Fruit fly (Drosophila melanogaster) whole organism, adult: ENCODE data around the gene CG15141.

ENCODE experiments used
- CG11617 ChIP-seq: fragments of 200-800 bp; sonication (Bioruptor generic); optimal IDR thresholded peaks from 2 replicates; lab custom pipeline; 2017; ENCODE audit warnings: mild to moderate bottlenecking, missing biosample characterization, missing genetic modification reagents, missing genetic modification characterization
- CG1620 ChIP-seq: fragments of 200-800 bp; sonication (Bioruptor generic); optimal IDR thresholded peaks from 2 replicates; lab custom pipeline; 2016; ENCODE audit warnings: missing biosample characterization, missing genetic modification characterization
- CG5204 ChIP-seq: fragments of 200-800 bp; sonication (Bioruptor generic); optimal IDR thresholded peaks from 2 replicates; lab custom pipeline; 2016; ENCODE audit warnings: missing biosample characterization, missing genetic modification characterization
- CG7101 ChIP-seq: fragments of 200-800 bp; sonication (Bioruptor generic); optimal IDR thresholded peaks from 2 replicates; lab custom pipeline; 2018; ENCODE audit warnings: missing biosample characterization, mild to moderate bottlenecking, missing genetic modification characterization, moderate library complexity
- Crg-1 ChIP-seq: fragments of 200-800 bp; sonication (Bioruptor generic); optimal IDR thresholded peaks from 2 replicates; lab custom pipeline; 2016; ENCODE audit warnings: missing biosample characterization, missing genetic modification characterization
- Hr96 ChIP-seq: fragments of 200-800 bp; sonication (Bioruptor generic); optimal IDR thresholded peaks from 2 replicates; lab custom pipeline; 2016; ENCODE audit warnings: missing biosample characterization, missing genetic modification characterization
- Mnt ChIP-seq: fragments of 200-800 bp; sonication (Bioruptor generic); optimal IDR thresholded peaks from 2 replicates; lab custom pipeline; 2016; ENCODE audit warnings: missing biosample characterization, mild to moderate bottlenecking, missing genetic modification characterization
- kay ChIP-seq: fragments of 200-800 bp; sonication (Bioruptor generic); peaks from one replicate; lab custom pipeline; 2016; ENCODE audit warnings: missing biosample characterization, missing genetic modification characterization, borderline replicate concordance
- pad ChIP-seq: fragments of 200-800 bp; sonication (Bioruptor generic); optimal IDR thresholded peaks from 3 replicates; lab custom pipeline; 2017; ENCODE audit warnings: missing biosample characterization, missing genetic modification characterization, mild to moderate bottlenecking, moderate library complexity, missing genetic modification reagents
- tj ChIP-seq: fragments of 200-800 bp; sonication (Bioruptor generic); optimal IDR thresholded peaks from 3 replicates; lab custom pipeline; 2017; ENCODE audit warnings: missing biosample characterization, mild to moderate bottlenecking, missing genetic modification characterization, moderate library complexity

- TF ChIP-seq kay (GFP tag; lab: Kevin White, UChicago) (no peak), CG7101 (tag; lab: Kevin White, UChicago) (peak; percentile 85), pad (GFP tag; lab: Kevin White, UChicago) (peak; percentile 65), Crg-1 (GFP tag; lab: Kevin White, UChicago) (peak; percentile 61), Mnt (GFP tag; lab: Kevin White, UChicago) (peak; percentile 78), Hr96 (GFP tag; lab: Kevin White, UChicago) (peak; percentile 73), CG1620 (GFP tag; lab: Kevin White, UChicago) (peak; percentile 77), tj (peak; percentile 92), CG5204 (no peak), CG11617 (GFP tag; lab: Kevin White, UChicago) (peak; percentile 78)
These were observed at the start of gene CG15141, which contains the start of gene Polr2J for dm6 chr2L:17410358-17410757.
